Fruit fly (Drosophila melanogaster) whole organism, embryonic: ENCODE measurements around the gene CG9682.

Experiments used
- CG1233 ChIP-seq: fragments of 200-800 bp; sonication (Bioruptor generic); optimal IDR thresholded peaks from 4 replicates; lab custom pipeline; 2018; ENCODE audit warnings: missing biosample characterization, mild to moderate bottlenecking, missing genetic modification characterization
- CG1647 ChIP-seq: fragments of 200-800 bp; sonication (Bioruptor generic); optimal IDR thresholded peaks from 3 replicates; lab custom pipeline; 2016; ENCODE audit warnings: missing biosample characterization, missing genetic modification characterization
- CG3995 ChIP-seq: fragments of 200-800 bp; sonication (Bioruptor generic); optimal IDR thresholded peaks from 3 replicates; lab custom pipeline; 2016; ENCODE audit warnings: missing biosample characterization, missing genetic modification characterization
- CG6791 ChIP-seq: fragments of 200-800 bp; sonication (Bioruptor generic); IDR thresholded peaks from 3 replicates; pipeline ENCODE4 v1.3.6; 2022; ENCODE audit warnings: missing biosample characterization, missing genetic modification characterization; ENCODE audit not compliant: partially characterized antibody
- Jarid2 ChIP-seq: fragments of 200-800 bp; sonication (Bioruptor generic); optimal IDR thresholded peaks from 3 replicates; lab custom pipeline; 2017; ENCODE audit warnings: mild to moderate bottlenecking, missing biosample characterization, missing genetic modification reagents, missing genetic modification characterization
- Lim3 ChIP-seq: fragments of 200-800 bp; sonication (Bioruptor generic); IDR thresholded peaks from 2 replicates; pipeline ENCODE4 v1.3.6; 2022; ENCODE audit warnings: missing biosample characterization, missing genetic modification characterization
- crp ChIP-seq, 2 experiments: fragments of 200-800 bp; sonication (Bioruptor generic); optimal IDR thresholded peaks; 2 replicates in 1 of 2; 3 replicates in 1 of 2; lab custom pipeline; 2017; ENCODE audit warnings: missing biosample characterization in 2 of 2, missing genetic modification characterization in 2 of 2, mild to moderate bottlenecking in 1 of 2, moderate library complexity in 1 of 2
- lab ChIP-seq: fragments of 200-800 bp; sonication (Bioruptor generic); optimal IDR thresholded peaks from 3 replicates; lab custom pipeline; 2017; ENCODE audit warnings: missing biosample characterization, missing genetic modification characterization, mild to moderate bottlenecking, moderate library complexity, missing genetic modification reagents
- zfh1 ChIP-seq: fragments of 200-800 bp; sonication (Bioruptor generic); IDR thresholded peaks from 3 replicates; pipeline ENCODE4 v1.3.6; 2022; ENCODE audit warnings: missing biosample characterization, missing genetic modification characterization

DNA sequence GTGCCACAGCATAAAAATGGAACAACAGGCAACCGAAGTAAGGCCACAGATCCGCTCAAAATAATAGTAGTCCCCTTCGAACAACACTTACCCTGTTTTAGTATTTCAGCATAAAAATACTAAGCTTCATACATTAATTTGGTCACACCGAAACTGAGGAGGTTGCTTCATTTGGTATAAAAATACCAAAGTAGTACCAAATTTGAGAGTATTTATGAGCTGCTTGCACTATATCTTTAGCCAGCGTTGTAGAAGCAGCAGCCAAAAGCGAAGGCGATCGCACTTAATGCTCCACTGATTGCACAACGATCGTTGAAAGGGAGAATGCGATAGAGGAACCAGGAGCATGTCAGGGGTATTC is 8.2 kb downstream of the CG9682 start:
- TF ChIP-seq crp (GFP tag; optimal IDR thresholded peaks at IDR 0.05; lab: Kevin White, UChicago): no peak
- TF ChIP-seq CG3995 (GFP tag; lab: Kevin White, UChicago): no peak
- TF ChIP-seq CG6791: no peak
- no peak for TF ChIP-seq Lim3 (GFP tag; lab: Robert Waterston, UW)
- no peak for TF ChIP-seq CG1233 (GFP tag; lab: Kevin White, UChicago)
- TF ChIP-seq zfh1 (GFP tag; lab: Robert Waterston, UW): no peak
- TF ChIP-seq Jarid2 (GFP tag; lab: Kevin White, UChicago): no peak
- TF ChIP-seq lab (GFP tag; lab: Kevin White, UChicago): no peak
- no peak for TF ChIP-seq CG1647 (GFP tag; lab: Kevin White, UChicago)
